Worm (Caenorhabditis elegans) whole organism, young adult: ENCODE results near the gene tbc-17.

Source experiments
- B0336.3 ChIP-seq: fragments of 200-800 bp; sonication (Bioruptor generic); IDR thresholded peaks from 2 replicates; pipeline ENCODE4 v1.3.6; 2022; ENCODE audit warnings: missing genetic modification characterization, missing compliant biosample characterization
- C17E4.6 ChIP-seq: fragments of 200-800 bp; sonication (Bioruptor generic); IDR thresholded peaks from 2 replicates; pipeline ENCODE4 v1.3.6; 2022; ENCODE audit warnings: missing genetic modification reagents, missing genetic modification characterization, missing compliant biosample characterization
- F10E7.11 ChIP-seq: sonication (generic microtip); optimal IDR thresholded peaks from 2 replicates; lab custom pipeline; 2017; ENCODE audit warnings: mild to moderate bottlenecking, missing genetic modification characterization, moderate library complexity, missing compliant biosample characterization
- F37B4.10 ChIP-seq: fragments of 200-800 bp; sonication (Bioruptor generic); IDR thresholded peaks from 2 replicates; pipeline ENCODE4 v1.3.6; 2022; ENCODE audit warnings: missing genetic modification characterization, missing compliant biosample characterization
- F49E8.2 ChIP-seq: sonication (generic microtip); optimal IDR thresholded peaks from 3 replicates; lab custom pipeline; 2017; ENCODE audit warnings: missing genetic modification characterization, mild to moderate bottlenecking, missing compliant biosample characterization, antibody characterized with exemption, moderate library complexity; ENCODE audit not compliant: insufficient read depth
- F57A8.1 ChIP-seq: fragments of 200-800 bp; sonication (Bioruptor generic); optimal IDR thresholded peaks from 2 replicates; lab custom pipeline; 2018; ENCODE audit warnings: mild to moderate bottlenecking, missing genetic modification characterization, moderate library complexity, missing compliant biosample characterization
- K11D2.4 ChIP-seq: fragments of 200-800 bp; sonication (Bioruptor generic); IDR thresholded peaks from 2 replicates; pipeline ENCODE4 v1.3.6; 2022; ENCODE audit warnings: missing genetic modification reagents, missing genetic modification characterization, missing compliant biosample characterization
- akir-1 ChIP-seq: fragments of 200-800 bp; sonication (Bioruptor generic); optimal IDR thresholded peaks from 2 replicates; lab custom pipeline; 2018; ENCODE audit warnings: mild to moderate bottlenecking, missing genetic modification characterization, moderate library complexity, missing compliant biosample characterization
- aptf-2 ChIP-seq: fragments of 200-800 bp; sonication (Bioruptor generic); conservative IDR thresholded peaks from 2 replicates; pipeline ENCODE4 v1.3.6; 2022; ENCODE audit warnings: missing genetic modification reagents, missing genetic modification characterization, missing compliant biosample characterization
- attf-5 ChIP-seq: fragments of 200-800 bp; sonication (Bioruptor generic); optimal IDR thresholded peaks from 2 replicates; lab custom pipeline; 2018; ENCODE audit warnings: mild to moderate bottlenecking, missing genetic modification characterization, missing compliant biosample characterization
- bed-1 ChIP-seq: fragments of 200-800 bp; sonication (Bioruptor generic); IDR thresholded peaks from 2 replicates; pipeline ENCODE4 v1.3.6; 2022; ENCODE audit warnings: missing genetic modification reagents, missing genetic modification characterization, missing compliant biosample characterization
- bed-2 ChIP-seq: fragments of 200-800 bp; sonication (Bioruptor generic); IDR thresholded peaks from 2 replicates; pipeline ENCODE4 v1.3.6; 2022; ENCODE audit warnings: missing genetic modification reagents, missing genetic modification characterization, missing compliant biosample characterization
- cebp-1 ChIP-seq, 2 experiments: fragments of 200-800 bp in 1 of 2; sonication (Bioruptor generic) in 1 of 2; sonication (generic microtip) in 1 of 2; IDR thresholded peaks in 1 of 2; optimal IDR thresholded peaks in 1 of 2; 2 replicates each; pipeline versions ENCODE4 v1.3.6 to Lab custom; 2017 to 2022; ENCODE audit warnings: missing compliant biosample characterization in 2 of 2, missing genetic modification characterization in 2 of 2, mild to moderate bottlenecking in 1 of 2, missing genetic modification reagents in 1 of 2, moderate library complexity in 1 of 2
- cebp-2 ChIP-seq: fragments of 200-800 bp; sonication (Bioruptor generic); IDR thresholded peaks from 2 replicates; pipeline ENCODE4 v1.3.6; 2022; ENCODE audit warnings: missing genetic modification characterization, missing compliant biosample characterization
- ceh-100 ChIP-seq: fragments of 200-800 bp; sonication (Bioruptor generic); IDR thresholded peaks from 2 replicates; pipeline ENCODE4 v1.3.6; 2022; ENCODE audit warnings: missing genetic modification reagents, missing genetic modification characterization, missing compliant biosample characterization
- ceh-40 ChIP-seq: fragments of 200-800 bp; sonication (Bioruptor generic); IDR thresholded peaks from 2 replicates; pipeline ENCODE4 v1.3.6; 2022; ENCODE audit warnings: missing genetic modification characterization, missing compliant biosample characterization
- ceh-79 ChIP-seq: sonication (generic microtip); optimal IDR thresholded peaks from 2 replicates; lab custom pipeline; 2017; ENCODE audit warnings: mild to moderate bottlenecking, missing genetic modification characterization, missing compliant biosample characterization
- egl-44 ChIP-seq: fragments of 200-800 bp; sonication (Bioruptor generic); IDR thresholded peaks from 2 replicates; pipeline ENCODE4 v1.3.6; 2022; ENCODE audit warnings: missing genetic modification reagents, missing genetic modification characterization, missing compliant biosample characterization
- egrh-3 ChIP-seq: fragments of 200-800 bp; sonication (Bioruptor generic); IDR thresholded peaks from 2 replicates; pipeline ENCODE4 v1.3.6; 2022; ENCODE audit warnings: missing genetic modification reagents, missing genetic modification characterization, missing compliant biosample characterization
- hsf-1 ChIP-seq: fragments of 200-800 bp; sonication (Bioruptor generic); IDR thresholded peaks from 2 replicates; pipeline ENCODE4 v1.3.6; 2022; ENCODE audit warnings: missing genetic modification reagents, missing genetic modification characterization, missing compliant biosample characterization
- let-526 ChIP-seq: fragments of 200-800 bp; sonication (Bioruptor generic); IDR thresholded peaks from 2 replicates; pipeline ENCODE4 v1.3.6; 2022; ENCODE audit warnings: missing genetic modification reagents, missing genetic modification characterization, missing compliant biosample characterization
- lin-54 ChIP-seq: fragments of 200-800 bp; sonication (Bioruptor generic); optimal IDR thresholded peaks from 2 replicates; lab custom pipeline; 2018; ENCODE audit warnings: mild to moderate bottlenecking, missing genetic modification characterization, missing compliant biosample characterization
- lir-1 ChIP-seq: fragments of 200-800 bp; sonication (Bioruptor generic); conservative IDR thresholded peaks from 2 replicates; pipeline ENCODE4 v1.3.6; 2022; ENCODE audit warnings: missing genetic modification reagents, missing genetic modification characterization, missing compliant biosample characterization
- lsl-1 ChIP-seq: fragments of 200-800 bp; sonication (Bioruptor generic); optimal IDR thresholded peaks from 2 replicates; lab custom pipeline; 2018; ENCODE audit warnings: mild to moderate bottlenecking, missing genetic modification characterization, moderate library complexity, missing compliant biosample characterization
- madf-8 ChIP-seq: fragments of 200-800 bp; sonication (Bioruptor generic); conservative IDR thresholded peaks from 2 replicates; pipeline ENCODE4 v1.3.6; 2022; ENCODE audit warnings: missing genetic modification reagents, missing genetic modification characterization, missing compliant biosample characterization
- mcd-1 ChIP-seq: fragments of 200-800 bp; sonication (Bioruptor generic); IDR thresholded peaks from 2 replicates; pipeline ENCODE4 v1.3.6; 2022; ENCODE audit warnings: missing genetic modification reagents, missing genetic modification characterization, missing compliant biosample characterization
- mel-28 ChIP-seq: sonication (generic microtip); optimal IDR thresholded peaks from 2 replicates; lab custom pipeline; 2016; ENCODE audit warnings: borderline replicate concordance, mild to moderate bottlenecking, missing genetic modification characterization, missing compliant biosample characterization
- nfya-1 ChIP-seq: sonication (generic microtip); optimal IDR thresholded peaks from 2 replicates; lab custom pipeline; 2017; ENCODE audit warnings: antibody characterized with exemption, missing compliant biosample characterization, missing genetic modification characterization, borderline replicate concordance; ENCODE audit not compliant: insufficient read depth
- nfyb-1 ChIP-seq: fragments of 200-800 bp; sonication (Bioruptor generic); IDR thresholded peaks from 2 replicates; pipeline ENCODE4 v1.3.6; 2022; ENCODE audit warnings: missing genetic modification reagents, missing genetic modification characterization, missing compliant biosample characterization
- nhr-90 ChIP-seq: sonication (generic microtip); optimal IDR thresholded peaks from 2 replicates; lab custom pipeline; 2016; ENCODE audit warnings: missing genotype, mild to moderate bottlenecking, missing genetic modification characterization, missing compliant biosample characterization
- pbrm-1 ChIP-seq: fragments of 200-800 bp; sonication (Bioruptor generic); IDR thresholded peaks from 2 replicates; pipeline ENCODE4 v1.3.6; 2022; ENCODE audit warnings: missing genetic modification reagents, missing genetic modification characterization, missing compliant biosample characterization
- pha-4 ChIP-seq: fragments of 150-350 bp; sonication (generic microtip); optimal IDR thresholded peaks from 2 replicates; lab custom pipeline; 2014; ENCODE audit warnings: missing biosample characterization, missing genetic modification reagents, missing genetic modification characterization
- rcor-1 ChIP-seq: fragments of 200-800 bp; sonication (Bioruptor generic); IDR thresholded peaks from 2 replicates; pipeline ENCODE4 v1.3.6; 2022; ENCODE audit warnings: missing genetic modification reagents, missing genetic modification characterization, missing compliant biosample characterization
- repo-1 ChIP-seq: sonication (generic microtip); optimal IDR thresholded peaks from 2 replicates; lab custom pipeline; 2017; ENCODE audit warnings: mild to moderate bottlenecking, missing genetic modification characterization, missing compliant biosample characterization
- somi-1 ChIP-seq: fragments of 200-800 bp; sonication (Bioruptor generic); optimal IDR thresholded peaks from 2 replicates; lab custom pipeline; 2018; ENCODE audit warnings: mild to moderate bottlenecking, missing genetic modification characterization, missing compliant biosample characterization
- unc-62 ChIP-seq: fragments of 150-350 bp; optimal IDR thresholded peaks from 2 replicates; lab custom pipeline; 2014; ENCODE audit warnings: missing biosample characterization, missing genetic modification reagents, missing genetic modification characterization
- zfh-2 ChIP-seq: fragments of 200-800 bp; sonication (Bioruptor generic); conservative IDR thresholded peaks from 2 replicates; pipeline ENCODE4 v1.3.6; 2022; ENCODE audit warnings: missing genetic modification reagents, missing genetic modification characterization, missing compliant biosample characterization
- ztf-25 ChIP-seq: fragments of 200-800 bp; sonication (Bioruptor generic); IDR thresholded peaks from 2 replicates; pipeline ENCODE4 v1.3.6; 2022; ENCODE audit warnings: missing genetic modification reagents, missing genetic modification characterization, missing compliant biosample characterization

Gene tbc-17

ce11 chrII:12711490-12711889 is 17.3 kb downstream of the tbc-17 start:
- TF ChIP-seq cebp-2 (GFP tag; lab: Robert Waterston, UW), result 0 out of 2 replicates have a peak, but pooled peaks have one; percentile 10
- TF ChIP-seq aptf-2 (GFP tag; lab: Robert Waterston, UW), result no peak

- TF ChIP-seq madf-8 (GFP tag; lab: Robert Waterston, UW) (no peak), zfh-2 (GFP tag; lab: Robert Waterston, UW) (peak; percentile 83), egrh-3 (GFP tag; lab: Robert Waterston, UW) (peak; percentile 41; the same call in 1 of the 2 replicates), F10E7.11 (no peak), pha-4 (tag; lab: Kevin White, UChicago) (no peak), cebp-2 (GFP tag; lab: Robert Waterston, UW) (0 out of 2 replicates have a peak, but pooled peaks have one; percentile 54)
These were observed 21.6 kb downstream of the tbc-17 start for ce11 chrII:12715757-12716350.

ce11 chrII:12722049-12722448 is 27.8 kb downstream of the tbc-17 start:
- TF ChIP-seq C17E4.6 (GFP tag; lab: Robert Waterston, UW), result no peak

ce11 chrII:12722685-12723287 is 28.6 kb downstream of the tbc-17 start:
- TF ChIP-seq nfyb-1 (GFP tag; lab: Robert Waterston, UW), result 0 out of 2 replicates have a peak, but pooled peaks have one; percentile 31
- TF ChIP-seq ceh-40 (GFP tag; lab: Robert Waterston, UW), result no peak
- TF ChIP-seq, all 124 proteins: peak for 1

ce11 chrII:12726704-12727103 is 32.5 kb downstream of the tbc-17 start:
- TF ChIP-seq F57A8.1 (no peak), unc-62 (GFP tag; lab: Kevin White, UChicago) (no peak), ceh-100 (GFP tag; lab: Robert Waterston, UW) (0 out of 2 replicates have a peak, but pooled peaks have one; percentile 21), B0336.3 (GFP tag; lab: Robert Waterston, UW) (peak; percentile 74; the same call in 1 of the 2 replicates), rcor-1 (GFP tag; lab: Robert Waterston, UW) (no peak), mcd-1 (no peak), nhr-90 (tag; lab: Kevin White, UChicago) (no peak), hsf-1 (GFP tag; lab: Robert Waterston, UW) (peak; percentile 78), ceh-79 (tag; lab: Kevin White, UChicago) (peak; percentile 17), bed-2 (no peak), lsl-1 (peak; percentile 29), somi-1 (GFP tag; lab: Kevin White, UChicago) (no peak), nfya-1 (no peak), egl-44 (GFP tag; lab: Robert Waterston, UW) (0 out of 2 replicates have a peak, but pooled peaks have one; percentile 46), let-526 (GFP tag; lab: Robert Waterston, UW) (no peak), lir-1 (GFP tag; lab: Robert Waterston, UW) (no peak), pbrm-1 (GFP tag; lab: Robert Waterston, UW) (0 out of 2 replicates have a peak, but pooled peaks have one; percentile 49), cebp-1 (GFP tag; IDR thresholded peaks at IDR 0.05; lab: Robert Waterston, UW) (no peak), cebp-1 (tag; optimal IDR thresholded peaks at IDR 0.05; lab: Kevin White, UChicago) (peak; percentile 45), F49E8.2 (tag; lab: Kevin White, UChicago) (peak; percentile 0), bed-1 (GFP tag; lab: Robert Waterston, UW) (0 out of 2 replicates have a peak, but pooled peaks have one; percentile 62), attf-5 (GFP tag; lab: Kevin White, UChicago) (no peak), pha-4 (tag; lab: Kevin White, UChicago) (no peak), K11D2.4 (GFP tag; lab: Robert Waterston, UW) (no peak), mel-28 (no peak), C17E4.6 (GFP tag; lab: Robert Waterston, UW) (no peak), repo-1 (tag; lab: Kevin White, UChicago) (no peak), lin-54 (GFP tag; lab: Kevin White, UChicago) (peak; percentile 51), akir-1 (GFP tag; lab: Kevin White, UChicago) (no peak), ztf-25 (GFP tag; lab: Robert Waterston, UW) (no peak), F37B4.10 (GFP tag; lab: Robert Waterston, UW) (no peak)
